Worm (Caenorhabditis elegans): ENCODE results near the gene ZC190.7.

DNA sequence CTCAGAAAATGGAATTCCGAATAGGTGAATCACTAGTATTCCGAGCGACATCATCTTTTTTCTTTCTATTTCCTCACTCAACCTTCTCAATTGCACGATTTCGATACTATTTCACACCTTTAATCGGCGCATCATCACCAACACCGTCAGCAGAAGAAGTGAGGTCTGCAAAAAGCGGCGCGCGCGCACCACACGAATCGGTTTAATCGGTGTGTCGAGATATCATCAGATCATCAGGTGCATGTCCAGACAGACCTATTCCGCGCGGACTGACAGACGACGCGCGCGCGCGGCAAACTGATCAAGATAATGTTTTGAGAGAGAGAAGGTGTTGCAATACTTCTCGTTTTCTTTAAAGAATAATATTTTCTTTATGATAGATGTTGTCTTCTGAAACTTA is 26.2 kb downstream of the ZC190.7 start:
- TF ChIP-seq fkh-10 (GFP tag; optimal IDR thresholded peaks at IDR 0.05) = no peak
- no peak for TF ChIP-seq unc-62 (GFP tag; optimal IDR thresholded peaks at IDR 0.05)
- no peak for TF ChIP-seq ztf-4 (tag; optimal IDR thresholded peaks at IDR 0.05)
- TF ChIP-seq nhr-237 (tag; optimal IDR thresholded peaks at IDR 0.05) = no peak
- no peak for TF ChIP-seq nhr-77 (tag; optimal IDR thresholded peaks at IDR 0.05)
- TF ChIP-seq elt-3 (tag; optimal IDR thresholded peaks at IDR 0.05) = no peak
- no peak for TF ChIP-seq sea-2 (GFP tag; optimal IDR thresholded peaks at IDR 0.05)
- no peak for TF ChIP-seq elt-2 (tag; optimal IDR thresholded peaks at IDR 0.05)
- no peak for TF ChIP-seq pha-4 (tag; optimal IDR thresholded peaks at IDR 0.05)
- no peak for TF ChIP-seq eor-1 (tag; optimal IDR thresholded peaks at IDR 0.05)
- TF ChIP-seq lin-15B (tag; optimal IDR thresholded peaks at IDR 0.05) = no peak
